Worm (Caenorhabditis elegans) whole organism, L3 larva: ENCODE measurements around the gene fip-1.

Source experiments
- R02D3.7 ChIP-seq: fragments of 150-350 bp; optimal IDR thresholded peaks from 2 replicates; lab custom pipeline; 2014; ENCODE audit warnings: missing biosample characterization, missing genetic modification characterization
- ZK546.5 ChIP-seq: sonication (generic microtip); optimal IDR thresholded peaks from 2 replicates; lab custom pipeline; 2017; ENCODE audit warnings: missing biosample characterization, missing genetic modification characterization
- aly-2 ChIP-seq: fragments of 150-350 bp; optimal IDR thresholded peaks from 2 replicates; lab custom pipeline; 2014; ENCODE audit warnings: missing biosample characterization, missing genetic modification characterization
- ama-1 ChIP-seq: fragments of 150-350 bp; optimal IDR thresholded peaks from 2 replicates; lab custom pipeline; 2018
- ceh-16 ChIP-seq: sonication (generic microtip); optimal IDR thresholded peaks from 2 replicates; lab custom pipeline; 2017; ENCODE audit warnings: missing biosample characterization, missing genetic modification characterization
- ceh-82 ChIP-seq: fragments of 150-350 bp; optimal IDR thresholded peaks from 2 replicates; lab custom pipeline; 2014; ENCODE audit warnings: missing biosample characterization, missing genetic modification characterization
- ceh-9 ChIP-seq: sonication (generic microtip); optimal IDR thresholded peaks from 2 replicates; lab custom pipeline; 2018; ENCODE audit warnings: missing biosample characterization, missing genetic modification characterization
- egl-5 ChIP-seq: fragments of 150-350 bp; optimal IDR thresholded peaks from 2 replicates; lab custom pipeline; 2017; ENCODE audit warnings: missing biosample characterization, missing genetic modification reagents, missing genetic modification characterization, inconsistent platforms
- elt-2 ChIP-seq: sonication (generic microtip); optimal IDR thresholded peaks from 2 replicates; lab custom pipeline; 2016; ENCODE audit warnings: missing genetic modification reagents, mild to moderate bottlenecking, missing genetic modification characterization, missing compliant biosample characterization
- elt-3 ChIP-seq, 3 experiments: fragments of 150-350 bp in 1 of 3; sonication (generic microtip) in 2 of 3; optimal IDR thresholded peaks; 2 replicates in 2 of 3; 4 replicates in 1 of 3; lab custom pipeline; 2014 to 2017; ENCODE audit warnings: missing biosample characterization in 3 of 3, missing genetic modification characterization in 3 of 3
- eor-1 ChIP-seq, 2 experiments: fragments of 150-350 bp; optimal IDR thresholded peaks; 2 replicates each; lab custom pipeline; 2014 to 2018; ENCODE audit warnings: missing biosample characterization in 2 of 2, missing genetic modification characterization in 2 of 2
- fos-1 ChIP-seq: fragments of 150-350 bp; optimal IDR thresholded peaks from 2 replicates; lab custom pipeline; 2014; ENCODE audit warnings: missing biosample characterization, missing genetic modification characterization
- hmg-11 ChIP-seq: sonication (generic microtip); optimal IDR thresholded peaks from 2 replicates; lab custom pipeline; 2016; ENCODE audit warnings: missing genetic modification characterization, missing compliant biosample characterization
- lin-15B ChIP-seq: fragments of 150-350 bp; optimal IDR thresholded peaks from 2 replicates; lab custom pipeline; 2014; ENCODE audit warnings: missing biosample characterization, missing genetic modification characterization
- lin-39 ChIP-seq: fragments of 150-350 bp; optimal IDR thresholded peaks from 2 replicates; lab custom pipeline; 2018; ENCODE audit warnings: missing biosample characterization, missing genetic modification reagents, missing genetic modification characterization
- lsy-12 ChIP-seq: sonication (generic microtip); optimal IDR thresholded peaks from 2 replicates; lab custom pipeline; 2016; ENCODE audit warnings: mild to moderate bottlenecking, missing genetic modification characterization, missing compliant biosample characterization
- mdl-1 ChIP-seq: fragments of 150-350 bp; optimal IDR thresholded peaks from 2 replicates; lab custom pipeline; 2014; ENCODE audit warnings: missing biosample characterization, missing genetic modification characterization
- nfya-1 ChIP-seq: sonication (generic microtip); optimal IDR thresholded peaks from 2 replicates; lab custom pipeline; 2017; ENCODE audit warnings: missing genetic modification characterization, mild to moderate bottlenecking, missing compliant biosample characterization, antibody characterized with exemption, moderate library complexity; ENCODE audit not compliant: insufficient read depth
- nhr-23 ChIP-seq: fragments of 150-350 bp; optimal IDR thresholded peaks from 2 replicates; lab custom pipeline; 2014; ENCODE audit warnings: missing biosample characterization, missing genetic modification reagents, missing genetic modification characterization
- nhr-237 ChIP-seq: fragments of 150-350 bp; optimal IDR thresholded peaks from 2 replicates; lab custom pipeline; 2014; ENCODE audit warnings: missing biosample characterization, missing genetic modification characterization
- nhr-25 ChIP-seq: sonication (generic microtip); optimal IDR thresholded peaks from 2 replicates; lab custom pipeline; 2017; ENCODE audit warnings: missing biosample characterization, missing genetic modification characterization
- nhr-43 ChIP-seq: sonication (generic microtip); optimal IDR thresholded peaks from 2 replicates; lab custom pipeline; 2016; ENCODE audit warnings: mild to moderate bottlenecking, missing genetic modification characterization, missing compliant biosample characterization; ENCODE audit not compliant: poor library complexity, severe bottlenecking
- nhr-76 ChIP-seq: fragments of 150-350 bp; sonication (generic microtip); optimal IDR thresholded peaks from 5 replicates; lab custom pipeline; 2014; ENCODE audit warnings: missing biosample characterization, missing genetic modification characterization
- nhr-77 ChIP-seq: fragments of 150-350 bp; optimal IDR thresholded peaks from 2 replicates; lab custom pipeline; 2014; ENCODE audit warnings: missing biosample characterization, missing genetic modification characterization
- pha-4 ChIP-seq: fragments of 150-350 bp; optimal IDR thresholded peaks from 2 replicates; lab custom pipeline; 2014; ENCODE audit warnings: missing biosample characterization, missing genetic modification reagents, missing genetic modification characterization
- sea-2 ChIP-seq: fragments of 150-350 bp; sonication (generic microtip); optimal IDR thresholded peaks from 4 replicates; lab custom pipeline; 2014; ENCODE audit warnings: missing biosample characterization, missing genetic modification reagents, missing genetic modification characterization
- skn-1 ChIP-seq: fragments of 150-350 bp; optimal IDR thresholded peaks from 2 replicates; lab custom pipeline; 2014; ENCODE audit warnings: missing biosample characterization, missing genetic modification characterization
- snpc-4 ChIP-seq: fragments of 150-350 bp; optimal IDR thresholded peaks from 2 replicates; lab custom pipeline; 2014; ENCODE audit warnings: missing biosample characterization, missing genetic modification characterization
- unc-39 ChIP-seq: sonication (generic microtip); optimal IDR thresholded peaks from 4 replicates; lab custom pipeline; 2017; ENCODE audit warnings: missing biosample characterization, missing genetic modification characterization
- unc-62 ChIP-seq: fragments of 150-350 bp; sonication (generic microtip); optimal IDR thresholded peaks from 4 replicates; lab custom pipeline; 2014; ENCODE audit warnings: missing biosample characterization, missing genetic modification reagents, missing genetic modification characterization
- zag-1 ChIP-seq: fragments of 150-350 bp; optimal IDR thresholded peaks from 2 replicates; lab custom pipeline; 2014; ENCODE audit warnings: missing biosample characterization, missing genetic modification characterization
- ztf-11 ChIP-seq: fragments of 150-350 bp; optimal IDR thresholded peaks from 2 replicates; lab custom pipeline; 2014; ENCODE audit warnings: missing biosample characterization, missing genetic modification characterization
- ztf-4 ChIP-seq: fragments of 150-350 bp; optimal IDR thresholded peaks from 2 replicates; lab custom pipeline; 2014; ENCODE audit warnings: missing biosample characterization, missing genetic modification characterization

The fip-1 gene

ce11 chrIII:8630833-8631232 is 8.7 kb upstream of the fip-1 start, which contains the start of gene dnj-10:
Gene dnj-10 (plus strand): TSS chrIII:8631165.
- no peak for TF ChIP-seq sea-2 (GFP tag; lab: Kevin White, UChicago)
- peak; percentile 6 for TF ChIP-seq R02D3.7
- peak; percentile 16 for TF ChIP-seq snpc-4 (tag; lab: Kevin White, UChicago)
- no peak for TF ChIP-seq elt-3 (tag; optimal IDR thresholded peaks at IDR 0.05; lab: Kevin White, UChicago)
- TF ChIP-seq skn-1 (tag; lab: Kevin White, UChicago), result peak; percentile 25
- peak; percentile 16 for TF ChIP-seq elt-2
- TF ChIP-seq lin-39 (tag; lab: Kevin White, UChicago), result peak; percentile 4
- TF ChIP-seq ztf-11, result no peak
- peak; percentile 26 for TF ChIP-seq hmg-11 (tag; lab: Kevin White, UChicago)
- TF ChIP-seq nfya-1 (tag; lab: Kevin White, UChicago), result peak; percentile 72
- peak; percentile 60 for TF ChIP-seq nhr-23 (tag; lab: Kevin White, UChicago)
- TF ChIP-seq pha-4 (tag; lab: Kevin White, UChicago), result peak; percentile 84
- peak; percentile 92 for TF ChIP-seq lin-15B (tag; lab: Kevin White, UChicago)

ce11 chrIII:8636803-8637202 is 2.7 kb upstream of the fip-1 start:
- TF ChIP-seq eor-1 (tag; optimal IDR thresholded peaks at IDR 0.05; lab: Kevin White, UChicago) (no peak), nfya-1 (tag; lab: Kevin White, UChicago) (peak; percentile 45), unc-62 (GFP tag; lab: Kevin White, UChicago) (peak; percentile 28), lin-39 (tag; lab: Kevin White, UChicago) (peak; percentile 47)

DNA sequence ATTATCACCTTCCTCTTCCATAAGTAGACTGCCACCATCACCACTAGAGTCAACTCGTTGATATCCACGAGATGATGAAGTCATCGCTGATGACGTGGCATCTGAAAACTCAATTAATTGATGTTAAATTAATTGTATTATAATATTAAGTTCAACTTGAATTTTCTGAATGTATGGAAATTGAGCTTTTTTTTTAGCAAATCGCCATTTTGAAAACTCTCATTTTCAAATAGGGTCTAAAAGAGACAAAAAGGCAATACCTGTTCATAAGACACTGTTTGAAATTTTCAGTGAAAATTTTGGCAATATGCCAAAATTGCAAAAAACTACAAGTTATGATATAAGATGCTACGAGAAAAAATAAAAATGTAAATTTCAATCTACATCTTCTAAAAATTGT is 4.1 kb downstream of the fip-1 start, which contains the start of gene twk-7:
Gene twk-7, minus strand, starts transcription at position 101 of the 400 bp plus-strand sequence.
- TF ChIP-seq ceh-16 (no peak), ceh-9 (tag; lab: Kevin White, UChicago) (no peak), hmg-11 (tag; lab: Kevin White, UChicago) (no peak), mdl-1 (tag; lab: Kevin White, UChicago) (no peak), ceh-82 (tag; lab: Kevin White, UChicago) (no peak), ama-1 (no peak), sea-2 (GFP tag; lab: Kevin White, UChicago) (no peak), nhr-76 (no peak), ZK546.5 (tag; lab: Kevin White, UChicago) (no peak), lsy-12 (tag; lab: Kevin White, UChicago) (no peak), skn-1 (tag; lab: Kevin White, UChicago) (no peak), egl-5 (tag; lab: Kevin White, UChicago) (no peak)

- TF ChIP-seq pha-4 (tag; lab: Kevin White, UChicago), result no peak
- no peak for TF ChIP-seq aly-2 (tag; lab: Kevin White, UChicago)
- peak; percentile 40 for TF ChIP-seq nhr-43 (tag; lab: Kevin White, UChicago)
- TF ChIP-seq ztf-4 (tag; lab: Kevin White, UChicago), result no peak
- TF ChIP-seq ceh-9 (tag; lab: Kevin White, UChicago), result no peak
- no peak for TF ChIP-seq hmg-11 (tag; lab: Kevin White, UChicago)
- no peak for TF ChIP-seq fos-1 (tag; lab: Kevin White, UChicago)
- TF ChIP-seq nhr-237 (tag; lab: Kevin White, UChicago), result no peak
- no peak for TF ChIP-seq nhr-25 (tag; lab: Kevin White, UChicago)
- no peak for TF ChIP-seq zag-1
- TF ChIP-seq unc-39 (tag; lab: Kevin White, UChicago), result no peak
- TF ChIP-seq elt-2, result peak; percentile 12
Measured at ce11 chrIII:8646021-8646420, 6.5 kb downstream of the fip-1 start.

- TF ChIP-seq nhr-77 (tag; lab: Kevin White, UChicago) (no peak), nhr-25 (tag; lab: Kevin White, UChicago) (no peak)
- TF ChIP-seq, all 47 proteins: peak for 0
Measured at ce11 chrIII:8648589-8648988, 9.0 kb downstream of the fip-1 start, which contains the start of gene F22B7.3. Gene F22B7.3 (plus strand): TSS chrIII:8648889.
